Worm (Caenorhabditis elegans) whole organism, L1 larva: ENCODE results near the gene srlf-31.

ENCODE experiments used
- C34B4.2 ChIP-seq: sonication (generic microtip); optimal IDR thresholded peaks from 2 replicates; lab custom pipeline; 2017; ENCODE audit warnings: mild to moderate bottlenecking, missing genetic modification characterization, missing compliant biosample characterization
- F16B12.6 ChIP-seq: fragments of 150-350 bp; optimal IDR thresholded peaks from 2 replicates; lab custom pipeline; 2014; ENCODE audit warnings: missing biosample characterization, missing genetic modification characterization
- Y116A8C.19 ChIP-seq: sonication (generic microtip); optimal IDR thresholded peaks from 2 replicates; lab custom pipeline; 2016; ENCODE audit warnings: missing compliant biosample characterization, missing genetic modification characterization, borderline replicate concordance
- aha-1 ChIP-seq: fragments of 150-350 bp; optimal IDR thresholded peaks from 2 replicates; lab custom pipeline; 2014; ENCODE audit warnings: missing biosample characterization, missing genetic modification characterization
- alr-1 ChIP-seq: fragments of 200-800 bp; sonication (Bioruptor generic); optimal IDR thresholded peaks from 2 replicates; lab custom pipeline; 2018; ENCODE audit warnings: borderline replicate concordance, mild to moderate bottlenecking, missing genetic modification characterization, missing compliant biosample characterization
- aly-2 ChIP-seq: fragments of 150-350 bp; optimal IDR thresholded peaks from 2 replicates; lab custom pipeline; 2014; ENCODE audit warnings: missing biosample characterization, missing genetic modification characterization
- ama-1 ChIP-seq: fragments of 150-350 bp; optimal IDR thresholded peaks from 2 replicates; lab custom pipeline; 2014
- blmp-1 ChIP-seq: fragments of 150-350 bp; optimal IDR thresholded peaks from 2 replicates; lab custom pipeline; 2014; ENCODE audit warnings: missing biosample characterization, missing genetic modification characterization
- ceh-8 ChIP-seq: fragments of 200-800 bp; sonication (Bioruptor generic); optimal IDR thresholded peaks from 2 replicates; lab custom pipeline; 2018; ENCODE audit warnings: mild to moderate bottlenecking, missing genetic modification characterization, moderate library complexity, missing compliant biosample characterization
- ceh-88 ChIP-seq: fragments of 200-800 bp; sonication (Bioruptor generic); IDR thresholded peaks from 2 replicates; pipeline ENCODE4 v1.3.6; 2022; ENCODE audit warnings: missing genetic modification characterization, missing compliant biosample characterization
- dpl-1 ChIP-seq, 3 experiments: fragments of 150-350 bp in 2 of 3; sonication (generic microtip) in 1 of 3; optimal IDR thresholded peaks; 2 replicates each; lab custom pipeline; 2014 to 2017; ENCODE audit warnings: missing biosample characterization in 3 of 3, missing genetic modification characterization in 3 of 3, missing genetic modification reagents in 3 of 3
- dsc-1 ChIP-seq: sonication (generic microtip); optimal IDR thresholded peaks from 2 replicates; lab custom pipeline; 2016; ENCODE audit warnings: mild to moderate bottlenecking, missing genetic modification characterization, missing compliant biosample characterization
- efl-1 ChIP-seq, 4 experiments: fragments of 150-350 bp; optimal IDR thresholded peaks in 3 of 4; peaks in 1 of 4; 1 replicate in 1 of 4; 2 replicates in 3 of 4; lab custom pipeline; 2014; ENCODE audit warnings: missing biosample characterization in 2 of 4, missing genetic modification characterization in 2 of 4, missing genetic modification reagents in 2 of 4
- efl-3 ChIP-seq: fragments of 200-800 bp; sonication (Bioruptor generic); optimal IDR thresholded peaks from 2 replicates; lab custom pipeline; 2018; ENCODE audit warnings: mild to moderate bottlenecking, missing genetic modification characterization, missing compliant biosample characterization
- egl-27 ChIP-seq, 2 experiments: fragments of 150-350 bp in 1 of 2; sonication (generic microtip); optimal IDR thresholded peaks; 3 replicates each; lab custom pipeline; 2017 to 2018; ENCODE audit warnings: missing biosample characterization in 2 of 2, missing genetic modification characterization in 2 of 2, missing genetic modification reagents in 2 of 2
- elt-3 ChIP-seq, 6 experiments: fragments of 150-350 bp in 1 of 6; sonication (generic microtip); optimal IDR thresholded peaks; 2 replicates each; lab custom pipeline; 2017 to 2018; ENCODE audit warnings: missing biosample characterization in 6 of 6, missing genetic modification characterization in 6 of 6, inconsistent platforms in 1 of 6
- ets-5 ChIP-seq: fragments of 200-800 bp; sonication (Bioruptor generic); IDR thresholded peaks from 2 replicates; pipeline ENCODE4 v1.3.6; 2022; ENCODE audit warnings: missing genetic modification characterization, missing compliant biosample characterization
- fkh-8 ChIP-seq: sonication (generic microtip); optimal IDR thresholded peaks from 2 replicates; lab custom pipeline; 2016; ENCODE audit warnings: mild to moderate bottlenecking, missing genetic modification characterization, missing compliant biosample characterization
- hlh-17 ChIP-seq: fragments of 200-800 bp; sonication (Bioruptor generic); optimal IDR thresholded peaks from 2 replicates; lab custom pipeline; 2018; ENCODE audit warnings: missing genetic modification characterization, mild to moderate bottlenecking, missing compliant biosample characterization, moderate library complexity, borderline replicate concordance
- hlh-4 ChIP-seq: sonication (generic microtip); optimal IDR thresholded peaks from 2 replicates; lab custom pipeline; 2016; ENCODE audit warnings: mild to moderate bottlenecking, missing genetic modification characterization, missing compliant biosample characterization
- isw-1 ChIP-seq: fragments of 200-800 bp; sonication (Bioruptor generic); IDR thresholded peaks from 2 replicates; pipeline ENCODE4 v1.3.6; 2022; ENCODE audit warnings: missing genetic modification characterization, missing compliant biosample characterization
- lin-14 ChIP-seq: fragments of 200-800 bp; sonication (Bioruptor generic); optimal IDR thresholded peaks from 2 replicates; lab custom pipeline; 2018; ENCODE audit warnings: mild to moderate bottlenecking, missing genetic modification characterization, moderate library complexity, missing compliant biosample characterization
- lin-35 ChIP-seq, 2 experiments: fragments of 150-350 bp; optimal IDR thresholded peaks; 2 replicates each; lab custom pipeline; 2014; ENCODE audit warnings: missing biosample characterization in 2 of 2, missing genetic modification characterization in 2 of 2, missing genetic modification reagents in 2 of 2
- lsy-2 ChIP-seq, 2 experiments: fragments of 150-350 bp; optimal IDR thresholded peaks; 2 replicates each; lab custom pipeline; 2014; ENCODE audit warnings: missing biosample characterization in 2 of 2, missing genetic modification characterization in 2 of 2
- mdl-1 ChIP-seq, 2 experiments: fragments of 150-350 bp; optimal IDR thresholded peaks; 2 replicates each; lab custom pipeline; 2014 to 2017; ENCODE audit warnings: missing biosample characterization in 2 of 2, missing genetic modification characterization in 2 of 2, inconsistent platforms in 1 of 2
- mef-2 ChIP-seq: fragments of 150-350 bp; optimal IDR thresholded peaks from 2 replicates; lab custom pipeline; 2014; ENCODE audit warnings: missing biosample characterization, missing genetic modification characterization
- mep-1 ChIP-seq: fragments of 150-350 bp; optimal IDR thresholded peaks from 2 replicates; lab custom pipeline; 2014; ENCODE audit warnings: missing biosample characterization, missing genetic modification characterization
- nhr-12 ChIP-seq: sonication (generic microtip); optimal IDR thresholded peaks from 2 replicates; lab custom pipeline; 2017; ENCODE audit warnings: missing biosample characterization, missing genetic modification characterization
- nhr-19 ChIP-seq: fragments of 200-800 bp; sonication (Bioruptor generic); conservative IDR thresholded peaks from 2 replicates; pipeline ENCODE4 v1.3.6; 2022; ENCODE audit warnings: missing genetic modification characterization, missing compliant biosample characterization
- nhr-20 ChIP-seq: sonication (generic microtip); optimal IDR thresholded peaks from 2 replicates; lab custom pipeline; 2016; ENCODE audit warnings: mild to moderate bottlenecking, missing genetic modification characterization, missing compliant biosample characterization
- nhr-237 ChIP-seq: fragments of 150-350 bp; optimal IDR thresholded peaks from 2 replicates; lab custom pipeline; 2014; ENCODE audit warnings: missing biosample characterization, missing genetic modification characterization
- nhr-71 ChIP-seq: sonication (generic microtip); optimal IDR thresholded peaks from 2 replicates; lab custom pipeline; 2016; ENCODE audit warnings: mild to moderate bottlenecking, missing genetic modification characterization, moderate library complexity, missing compliant biosample characterization
- nhr-77 ChIP-seq: fragments of 150-350 bp; optimal IDR thresholded peaks from 2 replicates; lab custom pipeline; 2014; ENCODE audit warnings: missing biosample characterization, missing genetic modification characterization
- nhr-85 ChIP-seq: sonication (generic microtip); peaks from one replicate; lab custom pipeline; 2016; ENCODE audit warnings: missing genetic modification characterization, inconsistent platforms, missing compliant biosample characterization
- nhr-90 ChIP-seq: sonication (generic microtip); optimal IDR thresholded peaks from 2 replicates; lab custom pipeline; 2016; ENCODE audit warnings: mild to moderate bottlenecking, missing genetic modification characterization, missing compliant biosample characterization; ENCODE audit not compliant: poor library complexity
- pqm-1 ChIP-seq: sonication (generic microtip); optimal IDR thresholded peaks from 3 replicates; lab custom pipeline; 2017; ENCODE audit warnings: missing biosample characterization, missing genetic modification characterization
- rnt-1 ChIP-seq: sonication (generic microtip); optimal IDR thresholded peaks from 2 replicates; lab custom pipeline; 2016; ENCODE audit warnings: mild to moderate bottlenecking, missing genetic modification characterization, moderate library complexity, missing compliant biosample characterization
- snu-23 ChIP-seq: sonication (generic microtip); optimal IDR thresholded peaks from 2 replicates; lab custom pipeline; 2016; ENCODE audit warnings: missing genetic modification characterization, missing compliant biosample characterization
- sox-4 ChIP-seq: sonication (generic microtip); optimal IDR thresholded peaks from 2 replicates; lab custom pipeline; 2016; ENCODE audit warnings: missing genetic modification characterization, missing compliant biosample characterization
- swsn-7 ChIP-seq: sonication (generic microtip); optimal IDR thresholded peaks from 2 replicates; lab custom pipeline; 2016; ENCODE audit warnings: missing genetic modification characterization, missing compliant biosample characterization
- tbx-2 ChIP-seq: sonication (generic microtip); optimal IDR thresholded peaks from 2 replicates; lab custom pipeline; 2016; ENCODE audit warnings: missing genetic modification characterization, missing compliant biosample characterization
- unc-130 ChIP-seq: fragments of 150-350 bp; optimal IDR thresholded peaks from 2 replicates; lab custom pipeline; 2017; ENCODE audit warnings: missing biosample characterization, missing genetic modification characterization, inconsistent platforms
- unc-30 ChIP-seq: sonication (generic microtip); optimal IDR thresholded peaks from 2 replicates; lab custom pipeline; 2017; ENCODE audit warnings: missing biosample characterization, missing genetic modification characterization
- unc-62 ChIP-seq: fragments of 150-350 bp; optimal IDR thresholded peaks from 2 replicates; lab custom pipeline; 2014; ENCODE audit warnings: missing biosample characterization, missing genetic modification reagents, missing genetic modification characterization
- xbp-1 ChIP-seq: sonication (generic microtip); optimal IDR thresholded peaks from 2 replicates; lab custom pipeline; 2016; ENCODE audit warnings: missing genetic modification characterization, missing compliant biosample characterization
- zag-1 ChIP-seq: fragments of 150-350 bp; optimal IDR thresholded peaks from 2 replicates; lab custom pipeline; 2014; ENCODE audit warnings: missing biosample characterization, missing genetic modification characterization
- ztf-11 ChIP-seq, 2 experiments: sonication (generic microtip); optimal IDR thresholded peaks; 2 replicates each; lab custom pipeline; 2016 to 2017; ENCODE audit warnings: missing genetic modification characterization in 2 of 2, missing biosample characterization in 1 of 2, missing compliant biosample characterization in 1 of 2
- ztf-4 ChIP-seq: fragments of 150-350 bp; optimal IDR thresholded peaks from 2 replicates; lab custom pipeline; 2014; ENCODE audit warnings: missing biosample characterization, missing genetic modification characterization

The srlf-31 gene

DNA sequence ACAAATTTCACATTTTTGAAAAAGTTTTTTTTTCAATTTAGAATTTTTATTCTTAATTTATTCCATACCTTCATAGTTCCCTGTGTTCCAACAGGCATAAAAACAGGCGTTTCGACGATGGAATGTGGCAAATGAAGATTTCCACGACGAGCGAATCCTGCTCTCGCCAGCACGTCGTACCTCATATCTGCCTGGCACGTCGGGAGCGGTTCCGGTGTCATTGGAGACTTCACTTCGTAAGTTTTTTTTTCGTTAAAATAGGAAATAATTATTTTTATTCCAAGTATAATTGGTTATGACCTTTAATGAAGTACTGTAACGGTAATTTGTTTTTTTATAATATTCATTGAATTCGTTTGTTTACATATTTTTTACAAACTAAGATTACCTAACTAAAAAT is 36.6 kb upstream of the srlf-31 start, which contains the start of gene tgt-1:
Gene tgt-1 (minus strand): TSS at position 232 of the 400 bp plus-strand sequence.
- TF ChIP-seq efl-1 (optimal IDR thresholded peaks at IDR 0.05; lab: Kevin White, UChicago), result no peak
- peak in 1 of 2 experiments; percentile 28 for TF ChIP-seq efl-1 (GFP tag; optimal IDR thresholded peaks at IDR 0.05 in 1 of 2; lab: Kevin White, UChicago)
- no peak for TF ChIP-seq dsc-1 (tag; lab: Kevin White, UChicago)
- no peak for TF ChIP-seq Y116A8C.19 (tag; lab: Kevin White, UChicago)
- TF ChIP-seq nhr-90, result peak; percentile 3
- TF ChIP-seq aha-1 (tag; lab: Kevin White, UChicago), result no peak
- TF ChIP-seq, all 84 proteins: peak for 2

ce11 chrIV:11957074-11957473 is 34.1 kb upstream of the srlf-31 start:
- TF ChIP-seq efl-1 (optimal IDR thresholded peaks at IDR 0.05; lab: Kevin White, UChicago), result peak in 1 of 2 experiments; percentile 13
- peak in 1 of 2 experiments; percentile 2 for TF ChIP-seq efl-1 (GFP tag; optimal IDR thresholded peaks at IDR 0.05 in 1 of 2; lab: Kevin White, UChicago)
- peak; percentile 80 for TF ChIP-seq nhr-77 (tag; lab: Kevin White, UChicago)
- TF ChIP-seq mef-2 (tag; lab: Kevin White, UChicago), result no peak
- TF ChIP-seq tbx-2 (tag; lab: Kevin White, UChicago), result peak; percentile 43
- TF ChIP-seq ceh-8, result no peak
- TF ChIP-seq xbp-1 (tag; lab: Kevin White, UChicago), result no peak
- TF ChIP-seq mdl-1 (tag; optimal IDR thresholded peaks at IDR 0.05; lab: Kevin White, UChicago), result peak in 1 of 2 experiments; percentile 77
- peak; percentile 46 for TF ChIP-seq nhr-19 (GFP tag; lab: Robert Waterston, UW)
- peak; percentile 10 for TF ChIP-seq mep-1 (tag; lab: Kevin White, UChicago)
- no peak for TF ChIP-seq unc-30
- peak; percentile 65 for TF ChIP-seq lin-14
- TF ChIP-seq unc-130 (tag; lab: Kevin White, UChicago), result peak; percentile 26
- TF ChIP-seq swsn-7 (tag; lab: Kevin White, UChicago), result no peak
- TF ChIP-seq lin-35 (GFP tag; optimal IDR thresholded peaks at IDR 0.05; lab: Kevin White, UChicago), result peak in 1 of 2 experiments; percentile 5
- no peak for TF ChIP-seq ztf-11 (tag; optimal IDR thresholded peaks at IDR 0.05; lab: Kevin White, UChicago)
- peak; percentile 26 for TF ChIP-seq blmp-1 (tag; lab: Kevin White, UChicago)
- peak; percentile 4 for TF ChIP-seq dsc-1 (tag; lab: Kevin White, UChicago)
- TF ChIP-seq nhr-71 (tag; lab: Kevin White, UChicago), result peak; percentile 47
- no peak for TF ChIP-seq efl-3 (GFP tag; lab: Kevin White, UChicago)
- peak; percentile 81 for TF ChIP-seq rnt-1 (tag; lab: Kevin White, UChicago)
- TF ChIP-seq nhr-90, result no peak
- no peak for TF ChIP-seq pqm-1 (tag; lab: Kevin White, UChicago)
- TF ChIP-seq lsy-2 (tag; optimal IDR thresholded peaks at IDR 0.05; lab: Kevin White, UChicago), result peak; percentile 3 to 6

- TF ChIP-seq ets-5 (GFP tag; lab: Robert Waterston, UW) (no peak), nhr-12 (tag; lab: Kevin White, UChicago) (no peak), isw-1 (GFP tag; lab: Robert Waterston, UW) (no peak), C34B4.2 (no peak), ama-1 (lab: Kevin White, UChicago) (no peak), efl-1 (optimal IDR thresholded peaks at IDR 0.05; lab: Kevin White, UChicago) (peak; percentile 78 to 79), efl-1 (GFP tag; optimal IDR thresholded peaks at IDR 0.05 in 1 of 2; lab: Kevin White, UChicago) (peak; percentile 42 to 96), ceh-88 (peak; percentile 69), snu-23 (GFP tag; lab: Kevin White, UChicago) (peak; percentile 96), hlh-17 (GFP tag; lab: Kevin White, UChicago) (no peak), blmp-1 (tag; lab: Kevin White, UChicago) (peak; percentile 93), zag-1 (no peak), egl-27 (tag; optimal IDR thresholded peaks at IDR 0.05; lab: Kevin White, UChicago) (peak; percentile 43 to 78), nhr-85 (tag; lab: Kevin White, UChicago) (peak; percentile 100), F16B12.6 (tag; lab: Kevin White, UChicago) (no peak), nhr-237 (tag; lab: Kevin White, UChicago) (peak; percentile 68), sox-4 (peak; percentile 63), fkh-8 (tag; lab: Kevin White, UChicago) (no peak), hlh-4 (no peak), unc-62 (GFP tag; lab: Kevin White, UChicago) (no peak), nhr-20 (peak; percentile 99), alr-1 (tag; lab: Kevin White, UChicago) (no peak), dpl-1 (GFP tag; optimal IDR thresholded peaks at IDR 0.05; lab: Kevin White, UChicago) (peak; percentile 49 to 66 (median 56)), elt-3 (tag; optimal IDR thresholded peaks at IDR 0.05; lab: Kevin White, UChicago) (peak; percentile 78 to 97 (median 92)), swsn-7 (tag; lab: Kevin White, UChicago) (peak; percentile 83), aly-2 (tag; lab: Kevin White, UChicago) (no peak), ztf-4 (tag; lab: Kevin White, UChicago) (peak; percentile 90)
These were observed 33.4 kb upstream of the srlf-31 start for ce11 chrIV:11956387-11956786.
